Fruit fly (Drosophila melanogaster) Kc167 (cell line): ENCODE measurements around the gene Prp3.

Source experiments
- Myc ChIP-seq: fragments of >200 bp; optimal IDR thresholded peaks from 2 replicates; lab custom pipeline; 2017; ENCODE audit warnings: missing external identifiers
- Sin3A ChIP-seq: fragments of >200 bp; optimal IDR thresholded peaks from 2 replicates; lab custom pipeline; 2018; ENCODE audit warnings: missing external identifiers
- h ChIP-seq: fragments of >200 bp; optimal IDR thresholded peaks from 3 replicates; lab custom pipeline; 2018; ENCODE audit warnings: missing external identifiers
- insv ChIP-seq: fragments of >200 bp; optimal IDR thresholded peaks from 3 replicates; lab custom pipeline; 2018; ENCODE audit warnings: missing external identifiers
- psq ChIP-seq: fragments of >200 bp; optimal IDR thresholded peaks from 2 replicates; lab custom pipeline; 2017; ENCODE audit warnings: missing external identifiers
- ttk ChIP-seq: sonication (Bioruptor generic); optimal IDR thresholded peaks from 2 replicates; lab custom pipeline; 2017; ENCODE audit warnings: missing external identifiers

dm6 chr3L:19900184-19901089, 9.7 kb upstream of the Prp3 start:
- no peak for TF ChIP-seq psq (lab: Kevin White, UChicago)
- no peak for TF ChIP-seq ttk (lab: Kevin White, UChicago)
- TF ChIP-seq Myc (lab: Kevin White, UChicago): no peak
- TF ChIP-seq insv: no peak
- no peak for TF ChIP-seq h (lab: Kevin White, UChicago)
- no peak for TF ChIP-seq Sin3A (lab: Kevin White, UChicago)
